Fruit fly (Drosophila melanogaster) whole organism, pupa: ENCODE results near the gene CG32281.

Experiments
- CG13204 ChIP-seq: fragments of 200-800 bp; sonication (Bioruptor generic); optimal IDR thresholded peaks from 2 replicates; lab custom pipeline; 2018; ENCODE audit warnings: missing biosample characterization, mild to moderate bottlenecking, missing genetic modification characterization, moderate library complexity
- CG14655 ChIP-seq: fragments of 200-800 bp; sonication (Bioruptor generic); optimal IDR thresholded peaks from 3 replicates; lab custom pipeline; 2017; ENCODE audit warnings: mild to moderate bottlenecking, missing biosample characterization, missing genetic modification reagents, missing genetic modification characterization
- CG15710 ChIP-seq: fragments of 200-800 bp; sonication (Bioruptor generic); optimal IDR thresholded peaks from 2 replicates; lab custom pipeline; 2018; ENCODE audit warnings: missing biosample characterization, mild to moderate bottlenecking, missing genetic modification characterization, moderate library complexity
- CG4496 ChIP-seq: fragments of 200-800 bp; sonication (Bioruptor generic); IDR thresholded peaks from 3 replicates; pipeline ENCODE4 v1.3.6; 2022; ENCODE audit warnings: missing biosample characterization, missing genetic modification characterization
- CG8301 ChIP-seq: fragments of 200-800 bp; sonication (Bioruptor generic); optimal IDR thresholded peaks from 2 replicates; lab custom pipeline; 2018; ENCODE audit warnings: missing biosample characterization, mild to moderate bottlenecking, missing genetic modification characterization
- CG9948 ChIP-seq: fragments of 200-800 bp; sonication (Bioruptor generic); optimal IDR thresholded peaks from 2 replicates; lab custom pipeline; 2018; ENCODE audit warnings: missing biosample characterization, mild to moderate bottlenecking, missing genetic modification characterization, moderate library complexity
- EcR ChIP-seq: fragments of 200-800 bp; sonication (Bioruptor generic); optimal IDR thresholded peaks from 3 replicates; lab custom pipeline; 2019; ENCODE audit warnings: missing biosample characterization, missing genetic modification characterization, mild to moderate bottlenecking, moderate library complexity, missing genetic modification reagents
- fd96Ca ChIP-seq: fragments of 200-800 bp; sonication (Bioruptor generic); IDR thresholded peaks from 3 replicates; pipeline ENCODE4 v1.3.6; 2022; ENCODE audit warnings: missing biosample characterization, missing genetic modification characterization
- gl ChIP-seq: fragments of 200-800 bp; sonication (Bioruptor generic); optimal IDR thresholded peaks from 2 replicates; lab custom pipeline; 2018; ENCODE audit warnings: missing biosample characterization, mild to moderate bottlenecking, missing genetic modification characterization

dm6 chr3L:3169107-3169506 is at the start of gene CG32281, which contains the start of gene CG32278:
- TF ChIP-seq fd96Ca (no peak), gl (tag; lab: Kevin White, UChicago) (no peak), CG8301 (tag; lab: Kevin White, UChicago) (no peak), CG9948 (tag; lab: Kevin White, UChicago) (no peak), CG4496 (GFP tag; lab: Robert Waterston, UW) (no peak), CG15710 (tag; lab: Kevin White, UChicago) (no peak), EcR (GFP tag; lab: Kevin White, UChicago) (no peak), CG14655 (GFP tag; lab: Kevin White, UChicago) (no peak), CG13204 (no peak)
